Worm (Caenorhabditis elegans) whole organism, midembryonic: ENCODE results near the gene F11C1.4.

Source experiments
- T22C8.4 ChIP-seq: fragments of 200-800 bp; sonication (Bioruptor generic); IDR thresholded peaks from 2 replicates; pipeline ENCODE4 v1.3.6; 2022; ENCODE audit warnings: missing genetic modification characterization, missing compliant biosample characterization
- cog-1 ChIP-seq: sonication (generic microtip); optimal IDR thresholded peaks from 2 replicates; lab custom pipeline; 2016; ENCODE audit warnings: missing genetic modification characterization, missing compliant biosample characterization
- flt-1 ChIP-seq: fragments of 200-800 bp; sonication (Bioruptor generic); IDR thresholded peaks from 2 replicates; pipeline ENCODE4 v1.3.6; 2022; ENCODE audit warnings: missing genetic modification characterization, missing compliant biosample characterization
- klf-2 ChIP-seq: fragments of 200-800 bp; sonication (Bioruptor generic); conservative IDR thresholded peaks from 2 replicates; pipeline ENCODE4 v1.3.6; 2022; ENCODE audit warnings: missing genetic modification reagents, missing genetic modification characterization, missing compliant biosample characterization
- med-1 ChIP-seq: sonication (generic microtip); optimal IDR thresholded peaks from 2 replicates; lab custom pipeline; 2017; ENCODE audit warnings: missing genetic modification characterization, mild to moderate bottlenecking, missing compliant biosample characterization, antibody characterized with exemption, missing genetic modification reagents; ENCODE audit not compliant: insufficient read depth
- ref-1 ChIP-seq: fragments of 200-800 bp; sonication (Bioruptor generic); conservative IDR thresholded peaks from 2 replicates; pipeline ENCODE4 v1.3.6; 2022; ENCODE audit warnings: missing genetic modification reagents, missing genetic modification characterization, missing compliant biosample characterization
- tab-1 ChIP-seq: fragments of 200-800 bp; sonication (Bioruptor generic); IDR thresholded peaks from 2 replicates; pipeline ENCODE4 v1.3.6; 2022; ENCODE audit warnings: missing genetic modification characterization, missing compliant biosample characterization
- ztf-23 ChIP-seq: fragments of 200-800 bp; sonication (Bioruptor generic); IDR thresholded peaks from 2 replicates; pipeline ENCODE4 v1.3.6; 2022; ENCODE audit warnings: missing genetic modification reagents, missing genetic modification characterization, missing compliant biosample characterization
- ztf-29 ChIP-seq: fragments of 200-800 bp; sonication (Bioruptor generic); IDR thresholded peaks from 2 replicates; pipeline ENCODE4 v1.3.6; 2022; ENCODE audit warnings: missing genetic modification reagents, missing genetic modification characterization, missing compliant biosample characterization

DNA sequence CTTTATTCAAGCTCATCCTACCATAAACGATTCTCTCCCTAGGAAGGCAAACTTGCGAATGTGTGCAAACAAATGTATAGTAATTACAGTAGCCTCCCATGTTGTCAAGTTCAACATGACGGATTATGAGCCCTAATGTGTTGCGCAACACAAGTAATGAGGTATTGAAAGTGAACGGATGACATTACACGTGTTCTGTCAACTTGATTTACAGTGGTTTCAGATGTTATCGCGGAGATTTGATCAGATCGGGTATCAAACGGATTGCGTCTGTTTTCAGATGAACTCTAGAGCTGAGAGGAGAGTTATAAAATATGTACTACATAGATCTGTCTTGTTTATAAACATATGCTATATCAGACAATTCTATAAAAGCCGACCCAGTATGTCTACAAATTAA is 25.4 kb downstream of the F11C1.4 start:
- no peak for TF ChIP-seq flt-1
- no peak for TF ChIP-seq tab-1
- TF ChIP-seq klf-2 (GFP tag; lab: Robert Waterston, UW), result no peak
- no peak for TF ChIP-seq T22C8.4 (GFP tag; lab: Robert Waterston, UW)
- TF ChIP-seq ref-1 (GFP tag; lab: Robert Waterston, UW), result no peak
- no peak for TF ChIP-seq ztf-23 (GFP tag; lab: Robert Waterston, UW)
- no peak for TF ChIP-seq med-1 (GFP tag; lab: Kevin White, UChicago)
- no peak for TF ChIP-seq ztf-29
- no peak for TF ChIP-seq cog-1 (tag; lab: Kevin White, UChicago)
